Worm (Caenorhabditis elegans) whole organism, L1 larva: ENCODE results near the gene exos-4.1.
A peak's percentile ranks its signal among the peaks of the same experiment; 100 is the strongest.

Source experiments
- C34B4.2 ChIP-seq: sonication (generic microtip); optimal IDR thresholded peaks from 2 replicates; lab custom pipeline; 2017; ENCODE audit warnings: mild to moderate bottlenecking, missing genetic modification characterization, missing compliant biosample characterization
- Y116A8C.19 ChIP-seq: sonication (generic microtip); optimal IDR thresholded peaks from 2 replicates; lab custom pipeline; 2016; ENCODE audit warnings: missing compliant biosample characterization, missing genetic modification characterization, borderline replicate concordance
- aha-1 ChIP-seq: fragments of 150-350 bp; optimal IDR thresholded peaks from 2 replicates; lab custom pipeline; 2014; ENCODE audit warnings: missing biosample characterization, missing genetic modification characterization
- alr-1 ChIP-seq: fragments of 200-800 bp; sonication (Bioruptor generic); optimal IDR thresholded peaks from 2 replicates; lab custom pipeline; 2018; ENCODE audit warnings: borderline replicate concordance, mild to moderate bottlenecking, missing genetic modification characterization, missing compliant biosample characterization
- ceh-90 ChIP-seq: sonication (generic microtip); optimal IDR thresholded peaks from 2 replicates; lab custom pipeline; 2016; ENCODE audit warnings: missing genetic modification characterization, missing compliant biosample characterization
- efl-1 ChIP-seq, 4 experiments: fragments of 150-350 bp; optimal IDR thresholded peaks in 3 of 4; peaks in 1 of 4; 1 replicate in 1 of 4; 2 replicates in 3 of 4; lab custom pipeline; 2014; ENCODE audit warnings: missing biosample characterization in 2 of 4, missing genetic modification characterization in 2 of 4, missing genetic modification reagents in 2 of 4
- egl-13 ChIP-seq: sonication (generic microtip); optimal IDR thresholded peaks from 2 replicates; lab custom pipeline; 2016; ENCODE audit warnings: missing genotype, missing genetic modification reagents, missing genetic modification characterization, missing compliant biosample characterization
- fkh-4 ChIP-seq: sonication (generic microtip); optimal IDR thresholded peaks from 2 replicates; lab custom pipeline; 2016; ENCODE audit warnings: missing compliant biosample characterization, missing genetic modification characterization, borderline replicate concordance
- fkh-8 ChIP-seq: sonication (generic microtip); optimal IDR thresholded peaks from 2 replicates; lab custom pipeline; 2016; ENCODE audit warnings: mild to moderate bottlenecking, missing genetic modification characterization, missing compliant biosample characterization
- fos-1 ChIP-seq: fragments of 150-350 bp; optimal IDR thresholded peaks from 2 replicates; lab custom pipeline; 2014; ENCODE audit warnings: missing biosample characterization, missing genetic modification characterization
- hpl-2 ChIP-seq: fragments of 150-350 bp; optimal IDR thresholded peaks from 2 replicates; lab custom pipeline; 2014; ENCODE audit warnings: missing biosample characterization, missing genetic modification reagents, missing genetic modification characterization
- jun-1 ChIP-seq: fragments of 150-350 bp; optimal IDR thresholded peaks from 2 replicates; lab custom pipeline; 2014; ENCODE audit warnings: missing biosample characterization, missing genetic modification reagents, missing genetic modification characterization
- lin-14 ChIP-seq: fragments of 200-800 bp; sonication (Bioruptor generic); optimal IDR thresholded peaks from 2 replicates; lab custom pipeline; 2018; ENCODE audit warnings: mild to moderate bottlenecking, missing genetic modification characterization, moderate library complexity, missing compliant biosample characterization
- lin-15B ChIP-seq: fragments of 150-350 bp; sonication (generic microtip); optimal IDR thresholded peaks from 3 replicates; lab custom pipeline; 2014; ENCODE audit warnings: missing biosample characterization, missing genetic modification characterization
- mab-9 ChIP-seq: fragments of 200-800 bp; sonication (Bioruptor generic); IDR thresholded peaks from 2 replicates; pipeline ENCODE4 v1.3.6; 2022; ENCODE audit warnings: missing genetic modification reagents, missing genetic modification characterization, missing compliant biosample characterization
- mef-2 ChIP-seq: fragments of 150-350 bp; optimal IDR thresholded peaks from 2 replicates; lab custom pipeline; 2014; ENCODE audit warnings: missing biosample characterization, missing genetic modification characterization
- mep-1 ChIP-seq: fragments of 150-350 bp; optimal IDR thresholded peaks from 2 replicates; lab custom pipeline; 2014; ENCODE audit warnings: missing biosample characterization, missing genetic modification characterization
- nhr-28 ChIP-seq: fragments of 150-350 bp; optimal IDR thresholded peaks from 2 replicates; lab custom pipeline; 2014; ENCODE audit warnings: missing biosample characterization, missing genetic modification characterization
- nhr-71 ChIP-seq: sonication (generic microtip); optimal IDR thresholded peaks from 2 replicates; lab custom pipeline; 2016; ENCODE audit warnings: mild to moderate bottlenecking, missing genetic modification characterization, moderate library complexity, missing compliant biosample characterization
- pag-3 ChIP-seq: sonication (generic microtip); optimal IDR thresholded peaks from 2 replicates; lab custom pipeline; 2017; ENCODE audit warnings: missing genetic modification characterization, mild to moderate bottlenecking, missing compliant biosample characterization, antibody characterized with exemption, borderline replicate concordance; ENCODE audit not compliant: insufficient read depth
- pqm-1 ChIP-seq: sonication (generic microtip); optimal IDR thresholded peaks from 3 replicates; lab custom pipeline; 2017; ENCODE audit warnings: missing biosample characterization, missing genetic modification characterization
- rnt-1 ChIP-seq: sonication (generic microtip); optimal IDR thresholded peaks from 2 replicates; lab custom pipeline; 2016; ENCODE audit warnings: mild to moderate bottlenecking, missing genetic modification characterization, moderate library complexity, missing compliant biosample characterization
- snpc-4 ChIP-seq: fragments of 150-350 bp; optimal IDR thresholded peaks from 2 replicates; lab custom pipeline; 2014; ENCODE audit warnings: missing biosample characterization, missing genetic modification characterization
- sup-37 ChIP-seq: fragments of 200-800 bp; sonication (Bioruptor generic); optimal IDR thresholded peaks from 2 replicates; lab custom pipeline; 2018; ENCODE audit warnings: mild to moderate bottlenecking, missing genetic modification characterization, missing compliant biosample characterization
- unc-30 ChIP-seq: sonication (generic microtip); optimal IDR thresholded peaks from 2 replicates; lab custom pipeline; 2017; ENCODE audit warnings: missing biosample characterization, missing genetic modification characterization
- unc-86 ChIP-seq: sonication (generic microtip); optimal IDR thresholded peaks from 2 replicates; lab custom pipeline; 2016; ENCODE audit warnings: missing genetic modification characterization, missing compliant biosample characterization
- vab-15 ChIP-seq: sonication (generic microtip); optimal IDR thresholded peaks from 2 replicates; lab custom pipeline; 2017; ENCODE audit warnings: missing genotype, mild to moderate bottlenecking, missing genetic modification characterization, missing compliant biosample characterization
- zip-4 ChIP-seq: fragments of 200-800 bp; sonication (Bioruptor generic); optimal IDR thresholded peaks from 2 replicates; lab custom pipeline; 2018; ENCODE audit warnings: mild to moderate bottlenecking, missing genetic modification characterization, moderate library complexity, missing compliant biosample characterization

The exos-4.1 gene

DNA sequence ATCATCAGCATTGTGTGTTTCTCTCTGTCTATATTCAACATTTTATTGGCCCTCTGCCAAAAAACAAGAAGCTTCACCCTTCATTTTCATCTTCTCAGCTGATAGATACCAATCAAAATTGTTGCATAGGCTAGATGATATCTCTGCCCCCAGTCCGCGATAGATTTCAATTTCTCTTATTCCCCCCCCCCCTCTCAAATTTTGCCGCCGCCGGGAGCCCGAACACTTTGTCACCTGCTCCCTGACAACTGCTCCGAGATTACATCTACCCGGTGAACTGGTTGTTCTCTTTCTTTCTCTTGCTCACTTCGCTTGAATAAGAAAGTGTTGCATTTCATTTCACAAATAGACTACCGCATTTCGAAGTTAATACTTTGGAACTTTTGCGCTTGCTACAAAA lies 27.2 kb downstream of the exos-4.1 start:
- TF ChIP-seq pag-3 (tag; lab: Kevin White, UChicago) (peak; percentile 48), lin-14 (GFP tag; lab: Kevin White, UChicago) (peak; percentile 66), mep-1 (tag; lab: Kevin White, UChicago) (no peak)

DNA sequence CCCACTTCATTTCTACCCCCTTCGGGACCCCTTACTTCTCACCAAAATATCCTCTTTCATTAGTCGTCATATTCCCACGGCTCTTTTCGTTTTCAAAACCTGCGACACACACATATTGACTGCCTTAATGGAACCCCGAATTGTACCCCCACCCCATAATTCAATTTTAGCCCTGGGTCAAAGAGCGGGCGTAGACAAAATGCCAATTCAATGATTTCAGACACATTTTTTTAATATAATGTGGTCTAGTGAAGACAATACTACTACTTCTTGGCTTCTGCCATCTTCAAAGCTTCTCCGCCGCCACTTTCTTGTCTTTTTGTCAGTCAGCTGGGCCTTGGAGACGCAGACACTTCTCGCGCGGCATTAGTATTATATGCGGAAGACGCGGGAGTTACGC lies 28.9 kb downstream of the exos-4.1 start:
- TF ChIP-seq efl-1 (optimal IDR thresholded peaks at IDR 0.05; lab: Kevin White, UChicago) (no peak), efl-1 (GFP tag; optimal IDR thresholded peaks at IDR 0.05 in 1 of 2; lab: Kevin White, UChicago) (peak in 1 of 2 experiments; percentile 39), mab-9 (GFP tag; lab: Robert Waterston, UW) (no peak), hpl-2 (GFP tag; lab: Kevin White, UChicago) (no peak), jun-1 (no peak)
- TF ChIP-seq, all 84 proteins: peak for 1

DNA sequence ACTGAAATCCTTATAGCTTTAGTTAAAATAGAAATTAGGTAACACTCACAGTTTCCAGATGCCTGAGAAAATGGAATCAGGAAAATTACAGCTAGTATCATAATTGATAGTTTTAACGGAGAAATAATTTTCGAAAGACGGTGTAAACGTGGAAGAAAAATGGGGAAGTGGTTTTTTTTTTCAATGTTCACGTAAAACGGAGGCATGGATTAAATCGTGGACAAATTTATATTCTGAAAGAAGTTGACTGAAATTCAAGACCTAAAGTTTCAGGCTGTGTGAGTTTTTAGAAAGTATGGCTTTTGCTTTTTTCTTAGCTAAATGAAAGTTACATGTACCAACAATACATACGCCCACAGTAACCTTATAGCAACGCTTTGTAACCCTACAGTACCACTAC lies 43.5 kb downstream of the exos-4.1 start, which contains the start of gene spe-43:
TSS of gene spe-43 (minus strand) at position 101 of the 400 bp plus-strand sequence.
- no peak for TF ChIP-seq mep-1 (tag; lab: Kevin White, UChicago)
- no peak for TF ChIP-seq nhr-71 (tag; lab: Kevin White, UChicago)
- no peak for TF ChIP-seq unc-30 (tag; lab: Kevin White, UChicago)
- no peak for TF ChIP-seq aha-1 (tag; lab: Kevin White, UChicago)
- TF ChIP-seq ceh-90 (tag; lab: Kevin White, UChicago), result no peak
- TF ChIP-seq alr-1 (tag; lab: Kevin White, UChicago), result no peak
- no peak for TF ChIP-seq sup-37 (GFP tag; lab: Kevin White, UChicago)
- no peak for TF ChIP-seq fkh-8
- no peak for TF ChIP-seq nhr-28 (tag; lab: Kevin White, UChicago)
- no peak for TF ChIP-seq mef-2 (tag; lab: Kevin White, UChicago)
- no peak for TF ChIP-seq vab-15 (tag; lab: Kevin White, UChicago)

DNA sequence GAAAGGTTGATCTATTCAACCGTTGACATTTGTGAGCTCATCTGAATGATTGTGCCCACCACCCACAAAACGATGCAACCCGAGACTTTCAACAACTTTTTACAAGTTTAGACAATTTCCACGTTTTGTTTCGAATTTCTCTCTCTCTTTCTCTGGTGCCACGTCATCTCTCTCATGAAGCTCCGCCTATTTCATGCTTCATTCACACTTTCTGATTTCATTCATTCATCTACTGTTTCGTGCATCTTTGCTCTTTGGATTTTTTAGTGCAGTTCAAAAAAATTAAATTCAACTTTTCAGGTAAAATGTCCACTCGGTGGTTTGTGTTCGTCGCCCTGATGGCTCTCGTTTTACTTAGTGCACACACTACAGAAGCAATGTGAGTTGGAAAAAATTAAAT lies 50.5 kb downstream of the exos-4.1 start, which contains the start of gene nlp-79:
TSS of gene nlp-79 (plus strand) at position 301 of the 400 bp plus-strand sequence.
- no peak for TF ChIP-seq snpc-4 (tag; lab: Kevin White, UChicago)
- no peak for TF ChIP-seq efl-1 (optimal IDR thresholded peaks at IDR 0.05; lab: Kevin White, UChicago)
- TF ChIP-seq efl-1 (GFP tag; optimal IDR thresholded peaks at IDR 0.05 in 1 of 2; lab: Kevin White, UChicago), result no peak
- TF ChIP-seq Y116A8C.19 (tag; lab: Kevin White, UChicago), result no peak
- no peak for TF ChIP-seq zip-4 (GFP tag; lab: Kevin White, UChicago)
- no peak for TF ChIP-seq C34B4.2
- no peak for TF ChIP-seq lin-15B (tag; lab: Kevin White, UChicago)
- no peak for TF ChIP-seq fkh-4 (tag; lab: Kevin White, UChicago)
- TF ChIP-seq pqm-1 (tag; lab: Kevin White, UChicago), result no peak
- TF ChIP-seq fos-1 (tag; lab: Kevin White, UChicago), result no peak
- TF ChIP-seq egl-13 (tag; lab: Kevin White, UChicago), result no peak
- TF ChIP-seq rnt-1, result no peak
- no peak for TF ChIP-seq unc-86 (tag; lab: Kevin White, UChicago)
